Worm (Caenorhabditis elegans) whole organism, L4 larva: ENCODE results near the gene nuc-1.

Source experiments
- aha-1 ChIP-seq: fragments of 150-350 bp; peaks from one replicate; lab custom pipeline; 2014; ENCODE audit warnings: missing biosample characterization, missing genetic modification characterization
- dve-1 ChIP-seq: sonication (generic microtip); optimal IDR thresholded peaks from 2 replicates; lab custom pipeline; 2017; ENCODE audit warnings: antibody characterized with exemption, mild to moderate bottlenecking, missing genetic modification characterization, missing compliant biosample characterization; ENCODE audit not compliant: insufficient read depth
- lin-13 ChIP-seq: fragments of 150-350 bp; optimal IDR thresholded peaks from 2 replicates; lab custom pipeline; 2014; ENCODE audit warnings: missing biosample characterization, missing genetic modification reagents, missing genetic modification characterization
- nhr-28 ChIP-seq: fragments of 150-350 bp; optimal IDR thresholded peaks from 2 replicates; lab custom pipeline; 2014; ENCODE audit warnings: missing biosample characterization, missing genetic modification characterization

DNA sequence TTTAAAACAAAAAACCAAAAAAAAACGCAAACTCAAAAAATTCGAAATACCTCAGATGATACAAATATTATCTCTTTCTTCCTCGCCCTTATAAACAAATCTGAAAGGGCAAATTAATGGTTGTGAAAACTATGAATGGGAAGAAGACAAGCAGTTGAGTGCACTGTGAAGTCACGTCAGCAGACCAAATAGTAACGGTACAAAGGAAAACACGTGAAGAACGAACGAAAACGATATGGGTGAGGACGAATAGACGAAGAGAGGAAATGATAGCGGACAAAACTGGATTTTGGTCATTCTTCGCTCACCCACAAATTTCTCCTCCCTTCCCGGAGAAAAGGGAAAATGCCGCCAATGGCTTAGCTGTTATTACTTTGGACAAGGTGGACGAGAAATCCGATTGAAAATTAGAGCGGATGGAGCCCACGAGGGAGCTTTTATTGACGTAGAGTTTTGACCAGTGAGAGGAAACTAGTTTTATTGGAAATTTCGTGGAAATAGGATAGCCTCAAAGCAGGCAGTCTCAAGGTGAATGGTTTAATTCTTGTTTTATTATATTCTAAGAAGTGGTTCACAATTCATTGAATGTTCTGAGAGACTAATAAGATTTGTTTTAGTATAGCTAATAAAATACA lies 2.0 kb upstream of the nuc-1 start:
- TF ChIP-seq lin-13 (GFP tag; lab: Kevin White, UChicago) (no peak), nhr-28 (tag; lab: Kevin White, UChicago) (peak; percentile 34), aha-1 (tag; lab: Kevin White, UChicago) (peak; percentile 92), dve-1 (tag; lab: Kevin White, UChicago) (peak; percentile 53)
